Worm (Caenorhabditis elegans): ENCODE results near the gene gpa-8.

Gene gpa-8

DNA sequence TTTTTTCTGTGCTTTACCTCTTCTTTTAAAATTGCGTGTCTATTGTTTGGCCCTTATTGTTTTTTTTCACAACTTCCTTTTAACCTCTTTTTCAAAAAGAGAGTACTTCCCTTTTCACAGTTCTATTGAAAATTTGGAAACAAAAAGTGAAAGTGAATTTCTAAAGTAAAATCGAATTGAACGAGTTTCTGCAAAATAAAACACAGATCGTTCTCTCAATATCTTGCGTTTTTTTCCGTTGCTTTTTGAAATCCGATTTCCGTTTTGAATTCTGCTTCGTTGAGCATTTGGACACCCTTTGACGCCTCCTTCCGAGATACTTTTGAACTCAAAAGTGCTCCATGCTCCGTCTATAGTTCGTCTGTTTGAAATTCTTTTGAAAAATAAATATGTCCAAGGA, 36.0 kb upstream of the gpa-8 start:
- no peak for TF ChIP-seq unc-62 (GFP tag; optimal IDR thresholded peaks at IDR 0.05)
- TF ChIP-seq sem-2 (GFP tag; optimal IDR thresholded peaks at IDR 0.05) = no peak
- no peak for TF ChIP-seq unc-39 (tag; optimal IDR thresholded peaks at IDR 0.05)
- no peak for TF ChIP-seq nhr-76 (tag; optimal IDR thresholded peaks at IDR 0.05)
- no peak for TF ChIP-seq ceh-39 (tag; optimal IDR thresholded peaks at IDR 0.05)
- TF ChIP-seq blmp-1 (tag; optimal IDR thresholded peaks at IDR 0.05) = no peak
- TF ChIP-seq nhr-28 (tag; optimal IDR thresholded peaks at IDR 0.05) = no peak
- no peak for TF ChIP-seq flh-1 (GFP tag; optimal IDR thresholded peaks at IDR 0.05)
- TF ChIP-seq ceh-83 (GFP tag; optimal IDR thresholded peaks at IDR 0.05) = no peak
- TF ChIP-seq zip-8 (tag; optimal IDR thresholded peaks at IDR 0.05) = no peak
- TF ChIP-seq drap-1 (GFP tag; optimal IDR thresholded peaks at IDR 0.05) = no peak
- TF ChIP-seq ztf-11 (tag; optimal IDR thresholded peaks at IDR 0.05) = no peak
- TF ChIP-seq nhr-237 (tag; optimal IDR thresholded peaks at IDR 0.05) = no peak
- TF ChIP-seq tbx-8 (GFP tag; optimal IDR thresholded peaks at IDR 0.05) = no peak

DNA sequence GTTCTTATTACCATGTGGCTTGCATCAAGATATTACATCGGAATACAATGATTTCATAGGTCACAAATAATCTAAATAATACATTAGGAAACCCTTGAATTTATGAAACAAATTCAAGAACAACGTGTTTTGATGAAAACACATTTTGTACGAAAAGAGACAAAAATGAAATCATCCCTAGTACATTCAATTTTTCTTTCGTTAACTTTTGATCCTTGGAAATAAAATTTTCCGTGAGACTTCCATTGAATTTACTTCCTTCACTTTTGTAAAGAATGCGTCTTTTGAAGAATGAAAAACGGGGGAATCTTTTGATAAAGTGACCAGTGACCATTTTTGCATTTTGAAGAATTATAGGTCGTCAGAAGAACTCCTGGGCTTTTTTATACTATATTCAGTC, 33.5 kb upstream of the gpa-8 start:
- TF ChIP-seq pha-4 (tag; optimal IDR thresholded peaks at IDR 0.05) (no peak), lsy-2 (tag; optimal IDR thresholded peaks at IDR 0.05) (no peak), ceh-43 (GFP tag; optimal IDR thresholded peaks at IDR 0.05) (no peak), elt-3 (tag; optimal IDR thresholded peaks at IDR 0.05) (no peak), nhr-28 (tag; optimal IDR thresholded peaks at IDR 0.05) (no peak), zip-8 (tag; optimal IDR thresholded peaks at IDR 0.05) (no peak), M03D4.4 (tag; optimal IDR thresholded peaks at IDR 0.05) (no peak), bed-3 (GFP tag; optimal IDR thresholded peaks at IDR 0.05) (no peak), cnd-1 (tag; optimal IDR thresholded peaks at IDR 0.05) (no peak), nhr-76 (tag; optimal IDR thresholded peaks at IDR 0.05) (no peak), sem-2 (GFP tag; optimal IDR thresholded peaks at IDR 0.05) (no peak), unc-120 (tag; optimal IDR thresholded peaks at IDR 0.05; ENCODE audit: poor library complexity, severe bottlenecking) (no peak), elt-1 (tag; optimal IDR thresholded peaks at IDR 0.05; ENCODE audit: borderline replicate concordance, insufficient read depth) (no peak), snpc-4 (tag; optimal IDR thresholded peaks at IDR 0.05) (no peak), hlh-1 (tag; optimal IDR thresholded peaks at IDR 0.05) (no peak), ces-1 (GFP tag; optimal IDR thresholded peaks at IDR 0.05) (no peak), nhr-2 (tag; optimal IDR thresholded peaks at IDR 0.05) (no peak), ztf-11 (tag; optimal IDR thresholded peaks at IDR 0.05) (no peak), flh-1 (GFP tag; optimal IDR thresholded peaks at IDR 0.05) (no peak), nhr-12 (tag; optimal IDR thresholded peaks at IDR 0.05) (no peak)

DNA sequence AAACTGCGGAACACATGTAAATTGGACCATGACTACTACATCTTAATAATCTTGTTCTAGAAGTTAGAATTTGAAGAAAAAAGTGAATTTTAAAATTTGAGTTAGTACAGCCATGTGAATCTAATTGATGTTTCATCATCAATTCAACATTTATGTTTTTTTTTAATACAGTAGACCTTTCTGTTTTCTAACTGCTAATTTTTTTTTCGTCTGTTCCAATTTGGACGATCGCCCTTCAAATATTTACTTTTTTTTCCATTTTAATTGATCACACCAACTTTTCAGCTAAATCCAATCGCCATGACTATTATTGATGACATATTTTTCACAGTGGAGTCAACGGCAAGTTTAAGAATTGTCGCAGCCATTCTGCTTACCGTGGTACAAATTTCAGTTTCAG, 30.3 kb upstream of the gpa-8 start, which contains the start of gene srx-116:
TSS of gene srx-116 (plus strand) at position 301 of the 400 bp plus-strand sequence.
- no peak for TF ChIP-seq snpc-4 (tag; optimal IDR thresholded peaks at IDR 0.05)
- no peak for TF ChIP-seq flh-1 (GFP tag; optimal IDR thresholded peaks at IDR 0.05)
- no peak for TF ChIP-seq nhr-237 (tag; optimal IDR thresholded peaks at IDR 0.05)
- TF ChIP-seq zip-8 (tag; optimal IDR thresholded peaks at IDR 0.05) = no peak
- TF ChIP-seq unc-62 (GFP tag; optimal IDR thresholded peaks at IDR 0.05) = no peak
- TF ChIP-seq cnd-1 (tag; optimal IDR thresholded peaks at IDR 0.05) = no peak
- TF ChIP-seq drap-1 (GFP tag; optimal IDR thresholded peaks at IDR 0.05) = no peak
- no peak for TF ChIP-seq blmp-1 (tag; optimal IDR thresholded peaks at IDR 0.05)

DNA sequence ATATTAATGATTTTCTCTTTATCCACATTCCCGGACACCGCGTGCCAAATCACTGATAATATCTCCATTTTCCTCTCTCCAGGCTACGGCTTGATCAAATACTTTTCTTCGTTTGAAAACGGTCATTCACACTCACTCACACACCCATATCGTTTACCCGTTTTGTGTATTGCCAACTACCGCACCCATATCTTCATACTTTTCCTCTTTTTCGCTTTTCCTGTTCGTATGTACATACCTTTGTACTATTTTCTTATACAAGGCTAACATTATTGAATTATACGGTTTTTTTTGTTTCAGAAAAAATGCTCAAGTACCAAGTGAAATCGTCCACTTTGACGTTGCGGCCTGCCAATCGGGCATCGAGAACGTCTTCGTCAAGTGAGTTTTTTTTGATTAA, 27.6 kb upstream of the gpa-8 start, which contains the start of gene W05B10.4:
TSS of gene W05B10.4 (plus strand) at position 301 of the 400 bp plus-strand sequence.
- TF ChIP-seq zip-8 (tag; optimal IDR thresholded peaks at IDR 0.05) = no peak
- no peak for TF ChIP-seq ceh-39 (tag; optimal IDR thresholded peaks at IDR 0.05)
- no peak for TF ChIP-seq drap-1 (GFP tag; optimal IDR thresholded peaks at IDR 0.05)
- TF ChIP-seq flh-1 (GFP tag; optimal IDR thresholded peaks at IDR 0.05) = no peak
- no peak for TF ChIP-seq ztf-11 (tag; optimal IDR thresholded peaks at IDR 0.05)
- TF ChIP-seq elt-3 (tag; optimal IDR thresholded peaks at IDR 0.05) = no peak
- no peak for TF ChIP-seq elt-1 (tag; optimal IDR thresholded peaks at IDR 0.05; ENCODE audit: borderline replicate concordance, insufficient read depth)
- no peak for TF ChIP-seq cnd-1 (tag; optimal IDR thresholded peaks at IDR 0.05)
- TF ChIP-seq ham-2 (GFP tag; optimal IDR thresholded peaks at IDR 0.05) = no peak
- TF ChIP-seq unc-39 (tag; optimal IDR thresholded peaks at IDR 0.05) = no peak
- no peak for TF ChIP-seq sptf-1 (tag; optimal IDR thresholded peaks at IDR 0.05)
- TF ChIP-seq lin-13 (tag; optimal IDR thresholded peaks at IDR 0.05) = no peak
- no peak for TF ChIP-seq unc-120 (tag; optimal IDR thresholded peaks at IDR 0.05; ENCODE audit: poor library complexity, severe bottlenecking)
- TF ChIP-seq ces-1 (GFP tag; optimal IDR thresholded peaks at IDR 0.05) = no peak
- TF ChIP-seq snpc-4 (tag; optimal IDR thresholded peaks at IDR 0.05) = no peak
- TF ChIP-seq sem-2 (GFP tag; optimal IDR thresholded peaks at IDR 0.05) = no peak
- no peak for TF ChIP-seq mep-1 (tag; optimal IDR thresholded peaks at IDR 0.05)
